Fruit fly (Drosophila melanogaster): Measurements from ENCODE around the gene Lint-1.
A peak's percentile ranks its signal among the peaks of the same experiment; 100 is the strongest.

Gene Lint-1

DNA sequence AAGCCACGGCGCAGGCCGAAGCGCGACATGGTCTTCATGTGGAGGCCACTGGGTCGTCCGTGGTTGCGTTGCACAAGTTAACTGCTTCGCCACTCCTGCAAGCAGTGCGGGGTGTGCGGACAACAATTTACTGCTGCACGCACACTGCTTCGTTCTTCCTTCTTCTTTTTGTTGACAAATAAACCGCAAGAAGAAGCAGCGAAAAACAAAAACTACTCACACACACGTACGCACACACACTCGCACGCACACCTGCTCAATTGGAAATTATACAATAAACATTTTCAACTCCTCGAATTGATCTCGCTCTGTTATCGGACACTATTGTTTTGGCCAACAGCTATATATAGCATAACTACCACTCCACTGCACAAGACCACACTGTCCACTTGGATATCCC lies 25.6 kb upstream of the Lint-1 start (continued):
- no peak for TF ChIP-seq shn (GFP tag; optimal IDR thresholded peaks at IDR 0.05)
- TF ChIP-seq CG34224 (GFP tag; IDR thresholded peaks at IDR 0.05; ENCODE audit: partially characterized antibody) = no peak
- TF ChIP-seq sima (GFP tag; optimal IDR thresholded peaks at IDR 0.05) = no peak
- TF ChIP-seq CG2199 (GFP tag; IDR thresholded peaks at IDR 0.05) = no peak
- TF ChIP-seq bcd (GFP tag; optimal IDR thresholded peaks at IDR 0.05) = no peak
- TF ChIP-seq CG1647 (GFP tag; optimal IDR thresholded peaks at IDR 0.05) = no peak
- TF ChIP-seq Pdp1 (GFP tag; optimal IDR thresholded peaks at IDR 0.05) = peak in 1 of 2 experiments; percentile 76
- TF ChIP-seq HHEX (GFP tag; optimal IDR thresholded peaks at IDR 0.05) = no peak
- TF ChIP-seq vnd (GFP tag; IDR thresholded peaks at IDR 0.05; ENCODE audit: partially characterized antibody) = no peak
- peak; percentile 97 for TF ChIP-seq CG31365 (tag; optimal IDR thresholded peaks at IDR 0.05)
- peak; percentile 42 for TF ChIP-seq Med (GFP tag)
- TF ChIP-seq Asciz (GFP tag; optimal IDR thresholded peaks at IDR 0.05) = no peak
- TF ChIP-seq Fer3 (tag; optimal IDR thresholded peaks at IDR 0.05) = no peak
- no peak for TF ChIP-seq CG34422 (GFP tag; IDR thresholded peaks at IDR 0.05)

DNA sequence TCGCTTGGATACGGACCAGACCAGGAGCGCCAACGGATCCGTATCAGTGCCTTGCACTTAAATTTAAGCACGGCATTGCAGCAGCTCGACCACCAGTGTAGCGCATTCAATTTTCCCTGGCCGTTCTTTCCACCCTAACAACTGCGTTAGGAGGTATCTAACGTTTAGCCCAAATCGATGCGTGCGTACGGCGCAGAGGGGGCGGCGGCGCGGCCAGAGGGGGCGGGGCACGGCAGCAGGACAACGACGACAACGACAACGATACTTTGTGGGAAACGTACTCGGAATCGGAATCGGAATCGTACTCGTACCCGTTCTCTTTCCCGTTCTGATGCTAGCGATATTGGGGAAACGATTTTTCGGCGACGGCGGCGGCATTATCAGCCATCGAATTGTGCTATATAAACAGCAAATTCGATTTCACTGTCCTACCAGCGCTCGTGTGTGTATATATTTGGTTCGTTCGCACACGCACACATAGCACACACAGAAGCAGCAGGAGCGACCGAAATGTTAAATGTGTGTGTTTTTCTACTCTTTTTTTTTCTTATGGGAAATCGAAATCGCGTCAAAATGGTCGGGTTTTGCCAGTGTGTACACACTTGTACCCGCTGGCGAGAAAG lies 24.9 kb upstream of the Lint-1 start, which contains the start of gene CG11122:
CG11122 (minus strand) TSS at position 601 of the 623 bp plus-strand sequence.
- no peak for TF ChIP-seq CG6175 (GFP tag; IDR thresholded peaks at IDR 0.05)
- no peak for TF ChIP-seq HmgZ (tag; optimal IDR thresholded peaks at IDR 0.05)
- TF ChIP-seq CG1024 (GFP tag; IDR thresholded peaks at IDR 0.05) = no peak
- TF ChIP-seq lov (optimal IDR thresholded peaks at IDR 0.05) = no peak
- no peak for TF ChIP-seq lov (GFP tag; IDR thresholded peaks at IDR 0.05)
- TF ChIP-seq BtbVII (GFP tag; optimal IDR thresholded peaks at IDR 0.05) = no peak
- 0 out of 2 replicates have a peak, but pooled peaks have one; percentile 26 for TF ChIP-seq MBD-R2 (GFP tag; IDR thresholded peaks at IDR 0.05)
- no peak for TF ChIP-seq CG7271 (tag; optimal IDR thresholded peaks at IDR 0.05)
- no peak for TF ChIP-seq twi (tag; optimal IDR thresholded peaks at IDR 0.05)
- TF ChIP-seq Adf1 (GFP tag; IDR thresholded peaks at IDR 0.05) = peak; percentile 10; the same call in 1 of the 2 replicates
- TF ChIP-seq gt (GFP tag; IDR thresholded peaks at IDR 0.05) = no peak
- TF ChIP-seq Gug (GFP tag; IDR thresholded peaks at IDR 0.05) = no peak
- no peak for TF ChIP-seq CG18619 (GFP tag; optimal IDR thresholded peaks at IDR 0.05)
- TF ChIP-seq CG16779 (GFP tag; IDR thresholded peaks at IDR 0.05) = no peak
- TF ChIP-seq Ssrp (tag; optimal IDR thresholded peaks at IDR 0.05) = no peak
- TF ChIP-seq zen (tag; optimal IDR thresholded peaks at IDR 0.05) = no peak
- no peak for TF ChIP-seq Awh (GFP tag; IDR thresholded peaks at IDR 0.05)
- TF ChIP-seq CG15514 (GFP tag; optimal IDR thresholded peaks at IDR 0.05) = no peak
- TF ChIP-seq cg (GFP tag; optimal IDR thresholded peaks at IDR 0.05) = peak; percentile 66
- TF ChIP-seq CG15479 (GFP tag; optimal IDR thresholded peaks at IDR 0.05) = no peak
- no peak for TF ChIP-seq CG34422 (GFP tag; IDR thresholded peaks at IDR 0.05)
- peak; percentile 58 for TF ChIP-seq phol (tag; optimal IDR thresholded peaks at IDR 0.05)
- no peak for TF ChIP-seq dmrt11E (tag; optimal IDR thresholded peaks at IDR 0.05)
- TF ChIP-seq Hmx (GFP tag; optimal IDR thresholded peaks at IDR 0.05) = no peak
- no peak for TF ChIP-seq cwo (GFP tag; optimal IDR thresholded peaks at IDR 0.05)
- no peak for TF ChIP-seq CG18599 (GFP tag; optimal IDR thresholded peaks at IDR 0.05)
- TF ChIP-seq mirr (GFP tag; optimal IDR thresholded peaks at IDR 0.05) = no peak
- TF ChIP-seq Bgb (GFP tag; IDR thresholded peaks at IDR 0.05; ENCODE audit: partially characterized antibody) = peak; percentile 74
- no peak for TF ChIP-seq Doc2 (GFP tag; IDR thresholded peaks at IDR 0.05)
- peak; percentile 91 for TF ChIP-seq crol (GFP tag; IDR thresholded peaks at IDR 0.05)
- no peak for TF ChIP-seq CG1603 (tag; optimal IDR thresholded peaks at IDR 0.05)
- no peak for TF ChIP-seq CG10274 (GFP tag; optimal IDR thresholded peaks at IDR 0.05)
- TF ChIP-seq so (GFP tag; IDR thresholded peaks at IDR 0.05) = no peak
- no peak for TF ChIP-seq sqz (GFP tag; optimal IDR thresholded peaks at IDR 0.05)
- TF ChIP-seq onecut (GFP tag; IDR thresholded peaks at IDR 0.05) = peak; percentile 87
- no peak for TF ChIP-seq grn (GFP tag; optimal IDR thresholded peaks at IDR 0.05)
- no peak for TF ChIP-seq CTCF (GFP tag; optimal IDR thresholded peaks at IDR 0.05)

Data from whole organism, embryonic.